Worm (Caenorhabditis elegans) whole organism, late embryonic: ENCODE measurements around the gene gmpr-1.

Source experiments
- ama-1 ChIP-seq: fragments of 150-350 bp; optimal IDR thresholded peaks from 2 replicates; lab custom pipeline; 2014
- ceh-19 ChIP-seq: fragments of 200-800 bp; sonication (Bioruptor generic); optimal IDR thresholded peaks from 2 replicates; lab custom pipeline; 2018; ENCODE audit warnings: mild to moderate bottlenecking, missing genetic modification characterization, missing compliant biosample characterization
- che-1 ChIP-seq: sonication (generic microtip); optimal IDR thresholded peaks from 2 replicates; lab custom pipeline; 2016; ENCODE audit warnings: mild to moderate bottlenecking, missing genetic modification characterization, missing compliant biosample characterization
- hlh-6 ChIP-seq: sonication (generic microtip); optimal IDR thresholded peaks from 2 replicates; lab custom pipeline; 2016; ENCODE audit warnings: missing genotype, missing genetic modification characterization, missing compliant biosample characterization
- nfya-1 ChIP-seq: sonication (generic microtip); optimal IDR thresholded peaks from 2 replicates; lab custom pipeline; 2017; ENCODE audit warnings: missing genetic modification characterization, mild to moderate bottlenecking, missing compliant biosample characterization, antibody characterized with exemption, moderate library complexity

DNA sequence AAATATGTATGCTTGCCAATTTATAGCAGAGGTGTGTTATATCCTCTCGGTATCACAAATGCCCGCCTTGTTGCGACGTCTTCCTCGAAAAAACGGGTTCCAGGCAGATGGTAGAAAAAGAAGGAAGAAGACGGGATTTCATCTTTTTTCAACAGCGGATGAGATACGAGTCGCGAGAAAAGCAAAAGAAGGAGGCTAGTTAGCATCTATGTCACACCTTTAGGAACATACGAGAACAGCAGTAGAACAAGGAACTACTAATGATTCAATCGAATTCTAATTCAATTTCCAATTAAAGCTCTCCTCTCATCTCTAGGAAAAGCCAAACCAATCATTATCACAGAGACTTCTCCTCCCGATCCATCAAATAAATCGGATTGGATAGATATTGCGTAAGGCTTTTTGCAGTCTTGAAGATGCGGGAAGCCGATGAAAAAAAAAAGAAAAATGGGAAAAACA, 43.5 kb upstream of the gmpr-1 start, which contains the start of gene grl-5:
- no peak for TF ChIP-seq hlh-6 (tag; lab: Kevin White, UChicago)
- TF ChIP-seq nfya-1 (tag; lab: Kevin White, UChicago) = no peak
- no peak for TF ChIP-seq ceh-19
- TF ChIP-seq ama-1 = no peak
- TF ChIP-seq che-1 (tag; lab: Kevin White, UChicago) = no peak
